Fruit fly (Drosophila melanogaster) whole organism, embryonic: ENCODE results near the gene CG13898.
A peak's percentile ranks its signal among the peaks of the same experiment; 100 is the strongest.

Experiments
- Aef1 ChIP-seq: fragments of 200-800 bp; sonication (Bioruptor generic); IDR thresholded peaks from 3 replicates; pipeline ENCODE4 v1.3.6; 2022; ENCODE audit warnings: missing biosample characterization, missing genetic modification characterization
- Antp ChIP-seq: fragments of 200-800 bp; sonication (Bioruptor generic); optimal IDR thresholded peaks from 3 replicates; lab custom pipeline; 2016; ENCODE audit warnings: missing biosample characterization, missing genetic modification characterization
- Atf-2 ChIP-seq: fragments of 200-800 bp; sonication (Bioruptor generic); optimal IDR thresholded peaks from 2 replicates; lab custom pipeline; 2016; ENCODE audit warnings: missing biosample characterization, missing genetic modification characterization
- CG10959 ChIP-seq: fragments of 200-800 bp; sonication (Bioruptor generic); IDR thresholded peaks from 2 replicates; pipeline ENCODE4 v1.3.6; 2022; ENCODE audit warnings: missing biosample characterization, missing genetic modification characterization
- CG12219 ChIP-seq: fragments of 200-800 bp; sonication (Bioruptor generic); optimal IDR thresholded peaks from 3 replicates; lab custom pipeline; 2018; ENCODE audit warnings: missing biosample characterization, mild to moderate bottlenecking, missing genetic modification characterization
- CG13287 ChIP-seq: fragments of 200-800 bp; sonication (Bioruptor generic); IDR thresholded peaks from 2 replicates; pipeline ENCODE4 v1.3.6; 2022; ENCODE audit warnings: missing biosample characterization, missing genetic modification characterization; ENCODE audit not compliant: partially characterized antibody
- CG14050 ChIP-seq: fragments of 200-800 bp; sonication (Bioruptor generic); IDR thresholded peaks from 3 replicates; pipeline ENCODE4 v1.3.6; 2022; ENCODE audit warnings: missing biosample characterization, missing genetic modification characterization
- CG14667 ChIP-seq: fragments of 200-800 bp; sonication (Bioruptor generic); IDR thresholded peaks from 2 replicates; pipeline ENCODE4 v1.3.6; 2022; ENCODE audit warnings: missing biosample characterization, missing genetic modification characterization
- CG15269 ChIP-seq: fragments of 200-800 bp; sonication (Bioruptor generic); optimal IDR thresholded peaks from 2 replicates; lab custom pipeline; 2018; ENCODE audit warnings: missing biosample characterization, mild to moderate bottlenecking, missing genetic modification characterization, moderate library complexity
- CG15601 ChIP-seq: fragments of 200-800 bp; sonication (Bioruptor generic); optimal IDR thresholded peaks from 3 replicates; lab custom pipeline; 2019; ENCODE audit warnings: missing biosample characterization, mild to moderate bottlenecking, missing genetic modification characterization, moderate library complexity
- CG16815 ChIP-seq: fragments of 200-800 bp; sonication (Bioruptor generic); optimal IDR thresholded peaks from 3 replicates; lab custom pipeline; 2017; ENCODE audit warnings: missing biosample characterization, mild to moderate bottlenecking, missing genetic modification characterization
- CG17328 ChIP-seq: fragments of 200-800 bp; sonication (Bioruptor generic); IDR thresholded peaks from 2 replicates; pipeline ENCODE4 v1.3.6; 2022; ENCODE audit warnings: missing biosample characterization, missing genetic modification characterization
- CG30403 ChIP-seq: fragments of 200-800 bp; sonication (Bioruptor generic); optimal IDR thresholded peaks from 3 replicates; lab custom pipeline; 2016; ENCODE audit warnings: missing biosample characterization, missing genetic modification characterization
- CG31224 ChIP-seq: fragments of 200-800 bp; sonication (Bioruptor generic); IDR thresholded peaks from 2 replicates; pipeline ENCODE4 v1.3.6; 2022; ENCODE audit warnings: missing biosample characterization, missing genetic modification characterization
- CG3407 ChIP-seq: fragments of 200-800 bp; sonication (Bioruptor generic); optimal IDR thresholded peaks from 2 replicates; lab custom pipeline; 2018; ENCODE audit warnings: missing biosample characterization, mild to moderate bottlenecking, missing genetic modification characterization
- CG7357 ChIP-seq: fragments of 200-800 bp; sonication (Bioruptor generic); IDR thresholded peaks from 3 replicates; pipeline ENCODE4 v1.3.6; 2022; ENCODE audit warnings: missing biosample characterization, missing genetic modification characterization
- CG7556 ChIP-seq: fragments of 200-800 bp; sonication (Bioruptor generic); optimal IDR thresholded peaks from 2 replicates; lab custom pipeline; 2017; ENCODE audit warnings: missing biosample characterization, mild to moderate bottlenecking, missing genetic modification characterization
- CG8944 ChIP-seq: fragments of 200-800 bp; sonication (Bioruptor generic); optimal IDR thresholded peaks from 3 replicates; lab custom pipeline; 2016; ENCODE audit warnings: missing biosample characterization, missing genetic modification characterization
- Camta ChIP-seq: fragments of 200-800 bp; sonication (Bioruptor generic); optimal IDR thresholded peaks from 2 replicates; lab custom pipeline; 2016; ENCODE audit warnings: missing biosample characterization, missing genetic modification characterization
- Doc3 ChIP-seq: fragments of 200-800 bp; sonication (Bioruptor generic); IDR thresholded peaks from 3 replicates; pipeline ENCODE4 v1.3.6; 2022; ENCODE audit warnings: missing biosample characterization, missing genetic modification characterization; ENCODE audit not compliant: partially characterized antibody
- Fer3 ChIP-seq: fragments of 200-800 bp; sonication (Bioruptor generic); optimal IDR thresholded peaks from 2 replicates; lab custom pipeline; 2018; ENCODE audit warnings: missing biosample characterization, mild to moderate bottlenecking, missing genetic modification characterization, moderate library complexity
- H2.0 ChIP-seq: fragments of 200-800 bp; sonication (Bioruptor generic); IDR thresholded peaks from 2 replicates; pipeline ENCODE4 v1.3.6; 2022; ENCODE audit warnings: missing biosample characterization, missing genetic modification characterization
- Myb ChIP-seq: fragments of 200-800 bp; sonication (Bioruptor generic); optimal IDR thresholded peaks from 2 replicates; lab custom pipeline; 2016; ENCODE audit warnings: missing biosample characterization, missing genetic modification characterization
- NC2β ChIP-seq: fragments of 200-800 bp; sonication (Bioruptor generic); optimal IDR thresholded peaks from 2 replicates; lab custom pipeline; 2016; ENCODE audit warnings: missing biosample characterization, missing genetic modification characterization
- Nf-YB ChIP-seq: fragments of 200-800 bp; sonication (Bioruptor generic); optimal IDR thresholded peaks from 3 replicates; lab custom pipeline; 2019; ENCODE audit warnings: missing biosample characterization, mild to moderate bottlenecking, missing genetic modification characterization, moderate library complexity
- Scr ChIP-seq: fragments of 200-800 bp; sonication (Bioruptor generic); IDR thresholded peaks from 2 replicates; pipeline ENCODE4 v1.3.6; 2022; ENCODE audit warnings: missing biosample characterization, missing genetic modification characterization; ENCODE audit not compliant: partially characterized antibody
- Side ChIP-seq: fragments of 200-800 bp; sonication (Bioruptor generic); optimal IDR thresholded peaks from 2 replicates; lab custom pipeline; 2016; ENCODE audit warnings: missing biosample characterization, missing genetic modification characterization
- Spps ChIP-seq: fragments of 200-800 bp; sonication (Bioruptor generic); optimal IDR thresholded peaks from 2 replicates; lab custom pipeline; 2018; ENCODE audit warnings: missing biosample characterization, mild to moderate bottlenecking, missing genetic modification characterization
- Sry-β ChIP-seq: fragments of 200-800 bp; sonication (Bioruptor generic); optimal IDR thresholded peaks from 2 replicates; lab custom pipeline; 2018; ENCODE audit warnings: missing biosample characterization, mild to moderate bottlenecking, missing genetic modification characterization, moderate library complexity
- bsh ChIP-seq, 2 experiments: fragments of 200-800 bp; sonication (Bioruptor generic); optimal IDR thresholded peaks; 2 replicates each; lab custom pipeline; 2017 to 2018; ENCODE audit warnings: mild to moderate bottlenecking in 2 of 2, missing biosample characterization in 2 of 2, missing genetic modification characterization in 2 of 2, moderate library complexity in 1 of 2
- crol ChIP-seq: fragments of 200-800 bp; sonication (Bioruptor generic); IDR thresholded peaks from 2 replicates; pipeline ENCODE4 v1.3.6; 2022; ENCODE audit warnings: missing biosample characterization, missing genetic modification characterization
- danr ChIP-seq: fragments of 200-800 bp; sonication (Bioruptor generic); IDR thresholded peaks from 2 replicates; pipeline ENCODE4 v1.3.6; 2022; ENCODE audit warnings: missing biosample characterization, missing genetic modification characterization
- ems ChIP-seq: fragments of 200-800 bp; sonication (Bioruptor generic); optimal IDR thresholded peaks from 3 replicates; lab custom pipeline; 2016; ENCODE audit warnings: missing biosample characterization, missing genetic modification characterization
- eve ChIP-seq, 2 experiments: fragments of >200 bp; optimal IDR thresholded peaks; 2 replicates each; lab custom pipeline; 2017; ENCODE audit warnings: missing biosample characterization in 2 of 2, missing genetic modification characterization in 2 of 2
- grn ChIP-seq: fragments of 200-800 bp; sonication (Bioruptor generic); optimal IDR thresholded peaks from 3 replicates; lab custom pipeline; 2017; ENCODE audit warnings: missing biosample characterization, missing genetic modification characterization
- jumu ChIP-seq: fragments of 200-800 bp; sonication (Bioruptor generic); optimal IDR thresholded peaks from 3 replicates; lab custom pipeline; 2016; ENCODE audit warnings: missing biosample characterization, missing genetic modification characterization
- ken ChIP-seq: fragments of 200-800 bp; sonication (Bioruptor generic); IDR thresholded peaks from 3 replicates; pipeline ENCODE4 v1.3.6; 2022; ENCODE audit warnings: missing biosample characterization, missing genetic modification characterization
- lab ChIP-seq: fragments of 200-800 bp; sonication (Bioruptor generic); optimal IDR thresholded peaks from 3 replicates; lab custom pipeline; 2017; ENCODE audit warnings: missing biosample characterization, missing genetic modification characterization, mild to moderate bottlenecking, moderate library complexity, missing genetic modification reagents
- nau ChIP-seq: fragments of 200-800 bp; sonication (Bioruptor generic); optimal IDR thresholded peaks from 3 replicates; lab custom pipeline; 2017; ENCODE audit warnings: missing biosample characterization, mild to moderate bottlenecking, missing genetic modification characterization, missing genetic modification reagents
- phol ChIP-seq: fragments of 200-800 bp; sonication (Bioruptor generic); optimal IDR thresholded peaks from 3 replicates; lab custom pipeline; 2018; ENCODE audit warnings: missing biosample characterization, mild to moderate bottlenecking, missing genetic modification characterization, moderate library complexity
- sc ChIP-seq, 3 experiments: fragments of >200 bp in 2 of 3; fragments of 200-800 bp in 1 of 3; sonication (Bioruptor generic) in 1 of 3; optimal IDR thresholded peaks; 2 replicates in 2 of 3; 3 replicates in 1 of 3; lab custom pipeline; 2017; ENCODE audit warnings: mild to moderate bottlenecking in 1 of 3, missing biosample characterization in 1 of 3, missing genetic modification characterization in 1 of 3, missing genetic modification reagents in 1 of 3
- sqz ChIP-seq: fragments of 200-800 bp; sonication (Bioruptor generic); optimal IDR thresholded peaks from 3 replicates; lab custom pipeline; 2018; ENCODE audit warnings: missing biosample characterization, mild to moderate bottlenecking, missing genetic modification characterization
- ssp ChIP-seq: fragments of 200-800 bp; sonication (Bioruptor generic); IDR thresholded peaks from 2 replicates; pipeline ENCODE4 v1.3.6; 2022; ENCODE audit warnings: missing biosample characterization, missing genetic modification characterization
- tap ChIP-seq: fragments of 200-800 bp; optimal IDR thresholded peaks from 3 replicates; lab custom pipeline; 2019; ENCODE audit warnings: missing biosample characterization, mild to moderate bottlenecking, missing genetic modification characterization, moderate library complexity
- wek ChIP-seq: fragments of 200-800 bp; sonication (Bioruptor generic); optimal IDR thresholded peaks from 3 replicates; lab custom pipeline; 2018; ENCODE audit warnings: missing biosample characterization, mild to moderate bottlenecking, missing genetic modification characterization, moderate library complexity
- wor ChIP-seq: fragments of 200-800 bp; sonication (Bioruptor generic); IDR thresholded peaks from 2 replicates; pipeline ENCODE4 v1.3.6; 2022; ENCODE audit warnings: missing biosample characterization, missing genetic modification characterization

CG13898 gene

dm6 chr3L:774209-775052 is 29.4 kb downstream of the CG13898 start (continued):
- TF ChIP-seq crol (GFP tag; lab: Robert Waterston, UW) = peak; percentile 49
- TF ChIP-seq, all 482 proteins: peak for 12

DNA sequence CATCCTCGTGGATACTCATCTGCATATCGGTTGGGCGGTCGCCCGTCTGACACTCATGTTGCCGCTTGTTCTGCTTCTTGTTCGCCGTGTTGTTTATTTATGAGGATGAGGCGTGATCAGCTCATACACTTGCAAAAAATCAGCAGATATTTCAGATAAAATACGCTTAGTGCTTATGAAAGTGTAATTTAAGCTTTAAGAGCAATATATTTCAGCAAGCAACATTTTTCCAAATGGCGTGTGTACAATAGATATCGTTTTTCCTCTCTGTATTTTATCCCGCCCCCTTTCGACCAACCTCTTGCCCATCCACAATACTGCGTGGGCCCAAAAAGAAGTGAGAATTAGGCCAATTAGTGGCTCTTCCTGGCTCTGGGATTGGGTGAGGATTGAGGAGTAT is 31.7 kb downstream of the CG13898 start:
- TF ChIP-seq Antp (GFP tag; lab: Kevin White, UChicago) = peak; percentile 49
- no peak for TF ChIP-seq Doc3
- peak; percentile 8 for TF ChIP-seq Camta
- peak; percentile 9 for TF ChIP-seq CG7556 (GFP tag; lab: Kevin White, UChicago)
- TF ChIP-seq nau (GFP tag; lab: Kevin White, UChicago) = peak; percentile 58
- peak; percentile 46 for TF ChIP-seq CG8944 (GFP tag; lab: Kevin White, UChicago)
- peak in 1 of 2 experiments; percentile 79 for TF ChIP-seq bsh (GFP tag; optimal IDR thresholded peaks at IDR 0.05; lab: Kevin White, UChicago)
- TF ChIP-seq CG3407 (GFP tag; lab: Kevin White, UChicago) = peak; percentile 49
- TF ChIP-seq phol = peak; percentile 75
- TF ChIP-seq wek (GFP tag; lab: Kevin White, UChicago) = no peak
- peak; percentile 36 for TF ChIP-seq Side
- TF ChIP-seq Scr (GFP tag; lab: Robert Waterston, UW) = no peak
- no peak for TF ChIP-seq grn (GFP tag; lab: Kevin White, UChicago)
- TF ChIP-seq CG10959 (GFP tag; lab: Robert Waterston, UW) = 0 out of 2 replicates have a peak, but pooled peaks have one; percentile 35
- TF ChIP-seq jumu (GFP tag; lab: Kevin White, UChicago) = peak; percentile 41
- TF ChIP-seq Myb = peak; percentile 6
- no peak; the same call in 1 of the 2 replicates for TF ChIP-seq wor
- TF ChIP-seq ssp (GFP tag; lab: Robert Waterston, UW) = 0 out of 2 replicates have a peak, but pooled peaks have one; percentile 27
- no peak for TF ChIP-seq sc (optimal IDR thresholded peaks at IDR 0.05; lab: Kevin White, UChicago)
- peak; percentile 23 for TF ChIP-seq sc (GFP tag; optimal IDR thresholded peaks at IDR 0.05; lab: Kevin White, UChicago)
- TF ChIP-seq Aef1 (GFP tag; lab: Robert Waterston, UW) = 0 out of 3 replicates have a peak, but pooled peaks have one; percentile 20
- peak; percentile 17 for TF ChIP-seq Spps (tag; lab: Kevin White, UChicago)
- TF ChIP-seq CG16815 (GFP tag; lab: Kevin White, UChicago) = peak; percentile 16
- TF ChIP-seq CG15269 = no peak
- TF ChIP-seq ems (GFP tag; lab: Kevin White, UChicago) = peak; percentile 17
- TF ChIP-seq CG17328 (GFP tag; lab: Robert Waterston, UW) = peak; percentile 79
- TF ChIP-seq Fer3 = peak; percentile 30
- peak; percentile 29 for TF ChIP-seq CG12219 (GFP tag; lab: Kevin White, UChicago)
- peak; percentile 41 for TF ChIP-seq tap
- TF ChIP-seq CG15601 = peak; percentile 69
- peak; percentile 12 for TF ChIP-seq CG30403
- no peak for TF ChIP-seq CG31224 (GFP tag; lab: Robert Waterston, UW)
- peak; percentile 58 for TF ChIP-seq CG14667 (GFP tag; lab: Robert Waterston, UW)
- TF ChIP-seq Sry-β (GFP tag; lab: Kevin White, UChicago) = no peak
- peak; percentile 31 for TF ChIP-seq lab (GFP tag; lab: Kevin White, UChicago)
- peak; percentile 43; the same call in 1 of the 3 replicates for TF ChIP-seq CG7357 (GFP tag; lab: Robert Waterston, UW)
- TF ChIP-seq eve (GFP tag; optimal IDR thresholded peaks at IDR 0.05; lab: Kevin White, UChicago) = peak in 1 of 2 experiments; percentile 45
- TF ChIP-seq ken (GFP tag; lab: Robert Waterston, UW) = peak; percentile 68; the same call in 2 of the 3 replicates
- no peak for TF ChIP-seq CG14050
- TF ChIP-seq sqz (GFP tag; lab: Kevin White, UChicago) = no peak
- peak; percentile 8 for TF ChIP-seq Atf-2
- no peak for TF ChIP-seq Nf-YB (GFP tag; lab: Kevin White, UChicago)
- TF ChIP-seq danr (GFP tag; lab: Robert Waterston, UW) = no peak
- no peak for TF ChIP-seq NC2β (GFP tag; lab: Kevin White, UChicago)
- TF ChIP-seq CG13287 = no peak
- peak; percentile 61 for TF ChIP-seq H2.0 (GFP tag; lab: Robert Waterston, UW)
